Fruit fly (Drosophila melanogaster): ENCODE results near the gene ImpE2.

ImpE2 gene

DNA sequence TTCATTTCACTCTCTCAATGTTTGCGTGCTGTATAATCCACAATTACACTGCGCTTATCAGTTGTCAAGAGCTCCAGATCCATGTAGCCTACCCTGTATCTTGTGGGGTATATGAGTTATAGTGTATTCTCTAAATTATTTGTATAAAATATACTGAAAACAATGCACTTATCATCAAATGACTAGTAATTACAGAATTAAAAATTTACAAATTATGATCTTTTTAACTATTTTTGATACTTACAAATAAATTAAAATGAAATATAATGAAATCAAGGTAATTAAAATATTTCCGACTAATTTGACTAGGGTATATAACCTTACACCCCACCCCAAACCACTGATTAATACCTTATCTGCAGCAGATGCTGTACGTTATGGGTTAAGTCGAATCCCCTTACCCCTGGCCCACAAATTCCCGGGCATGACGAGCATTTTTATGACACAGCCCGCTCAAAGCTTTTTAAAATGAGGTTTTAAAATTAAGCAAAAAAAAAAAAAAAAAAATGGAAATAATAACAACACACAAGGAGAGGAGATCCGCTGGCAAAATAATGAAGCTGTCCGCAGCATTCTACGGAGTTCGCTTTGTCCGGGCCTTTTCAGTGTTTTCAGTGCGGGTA lies 27.3 kb downstream of the ImpE2 start (continued):
- peak; percentile 68 for TF ChIP-seq row (GFP tag; IDR thresholded peaks at IDR 0.05)
- TF ChIP-seq Hmr (GFP tag; optimal IDR thresholded peaks at IDR 0.05) = peak; percentile 21
- peak; percentile 30; the same call in 1 of the 2 replicates for TF ChIP-seq vvl (GFP tag; IDR thresholded peaks at IDR 0.05)
- TF ChIP-seq CG15696 (tag; optimal IDR thresholded peaks at IDR 0.05) = peak; percentile 4
- peak; percentile 30 for TF ChIP-seq Ssrp (tag; optimal IDR thresholded peaks at IDR 0.05)
- peak; percentile 32 for TF ChIP-seq CG17359 (tag; optimal IDR thresholded peaks at IDR 0.05)
- TF ChIP-seq CG7556 (GFP tag; optimal IDR thresholded peaks at IDR 0.05) = peak; percentile 42
- no peak for TF ChIP-seq peb (GFP tag; IDR thresholded peaks at IDR 0.05)
- peak; percentile 4 for TF ChIP-seq CG17385 (GFP tag; optimal IDR thresholded peaks at IDR 0.05)

dm6 chr3L:3484553-3484952 lies 27.9 kb downstream of the ImpE2 start, which contains the start of gene CG43074:
Gene CG43074 (minus strand): TSS chr3L:3484653.
- TF ChIP-seq crol (GFP tag; IDR thresholded peaks at IDR 0.05) = no peak
- TF ChIP-seq CG2202 (tag; optimal IDR thresholded peaks at IDR 0.05) = no peak
- no peak for TF ChIP-seq emc (GFP tag; optimal IDR thresholded peaks at IDR 0.05)
- no peak for TF ChIP-seq CG11247 (GFP tag; IDR thresholded peaks at IDR 0.05)
- TF ChIP-seq CG16813 (GFP tag; IDR thresholded peaks at IDR 0.05; ENCODE audit: partially characterized antibody) = no peak
- no peak for TF ChIP-seq Doc3 (GFP tag; IDR thresholded peaks at IDR 0.05; ENCODE audit: partially characterized antibody)
- no peak for TF ChIP-seq gce (GFP tag; IDR thresholded peaks at IDR 0.05)
- TF ChIP-seq Sry-δ (GFP tag; optimal IDR thresholded peaks at IDR 0.05) = no peak
- no peak for TF ChIP-seq ATbp (GFP tag; optimal IDR thresholded peaks at IDR 0.05)
- no peak for TF ChIP-seq CG4617 (GFP tag; optimal IDR thresholded peaks at IDR 0.05; ENCODE audit: borderline replicate concordance)
- TF ChIP-seq BtbVII (GFP tag; optimal IDR thresholded peaks at IDR 0.05) = no peak
- no peak for TF ChIP-seq CG17612 (GFP tag; IDR thresholded peaks at IDR 0.05)
- TF ChIP-seq CG14441 (GFP tag; IDR thresholded peaks at IDR 0.05) = no peak
- TF ChIP-seq CG6272 (GFP tag; IDR thresholded peaks at IDR 0.05) = no peak
- TF ChIP-seq chm (GFP tag; IDR thresholded peaks at IDR 0.05) = no peak
- no peak for TF ChIP-seq ERR (GFP tag; optimal IDR thresholded peaks at IDR 0.05)
- no peak for TF ChIP-seq MESR4 (GFP tag; optimal IDR thresholded peaks at IDR 0.05)
- no peak for TF ChIP-seq pfk (GFP tag; optimal IDR thresholded peaks at IDR 0.05)

dm6 chr3L:3479551-3479950 lies 32.9 kb downstream of the ImpE2 start:
- TF ChIP-seq CTCF (GFP tag; optimal IDR thresholded peaks at IDR 0.05) (no peak), CG2120 (GFP tag; optimal IDR thresholded peaks at IDR 0.05) (peak; percentile 35), CG3847 (GFP tag; IDR thresholded peaks at IDR 0.05) (no peak), CG17186 (GFP tag; optimal IDR thresholded peaks at IDR 0.05) (no peak), Bdp1 (GFP tag; optimal IDR thresholded peaks at IDR 0.05) (no peak), oc (tag; optimal IDR thresholded peaks at IDR 0.05) (no peak), CG7372 (GFP tag; IDR thresholded peaks at IDR 0.05) (no peak), Kr (GFP tag; optimal IDR thresholded peaks at IDR 0.05) (no peak), Jarid2 (GFP tag; optimal IDR thresholded peaks at IDR 0.05) (no peak), CG1832 (GFP tag; optimal IDR thresholded peaks at IDR 0.05) (no peak), btn (GFP tag; optimal IDR thresholded peaks at IDR 0.05) (no peak), ro (GFP tag; IDR thresholded peaks at IDR 0.05) (0 out of 2 replicates have a peak, but pooled peaks have one; percentile 7), sqz (GFP tag; optimal IDR thresholded peaks at IDR 0.05) (no peak), CG7963 (GFP tag; IDR thresholded peaks at IDR 0.05; ENCODE audit: partially characterized antibody) (no peak), kay (GFP tag; optimal IDR thresholded peaks at IDR 0.05) (no peak), CG14050 (GFP tag; IDR thresholded peaks at IDR 0.05) (no peak), pum (GFP tag; optimal IDR thresholded peaks at IDR 0.05) (no peak), CG2678 (tag; optimal IDR thresholded peaks at IDR 0.05) (peak; percentile 34), CG16863 (GFP tag; optimal IDR thresholded peaks at IDR 0.05) (no peak), Nf-YB (GFP tag; optimal IDR thresholded peaks at IDR 0.05) (no peak), hbn (GFP tag; IDR thresholded peaks at IDR 0.05; ENCODE audit: partially characterized antibody) (no peak), ATbp (GFP tag; optimal IDR thresholded peaks at IDR 0.05) (no peak), CG2875 (GFP tag; optimal IDR thresholded peaks at IDR 0.05) (no peak), Lpt (GFP tag; optimal IDR thresholded peaks at IDR 0.05) (no peak)

All from whole organism, embryonic.